Fruit fly (Drosophila melanogaster): ENCODE results near the gene Adhr.

DNA sequence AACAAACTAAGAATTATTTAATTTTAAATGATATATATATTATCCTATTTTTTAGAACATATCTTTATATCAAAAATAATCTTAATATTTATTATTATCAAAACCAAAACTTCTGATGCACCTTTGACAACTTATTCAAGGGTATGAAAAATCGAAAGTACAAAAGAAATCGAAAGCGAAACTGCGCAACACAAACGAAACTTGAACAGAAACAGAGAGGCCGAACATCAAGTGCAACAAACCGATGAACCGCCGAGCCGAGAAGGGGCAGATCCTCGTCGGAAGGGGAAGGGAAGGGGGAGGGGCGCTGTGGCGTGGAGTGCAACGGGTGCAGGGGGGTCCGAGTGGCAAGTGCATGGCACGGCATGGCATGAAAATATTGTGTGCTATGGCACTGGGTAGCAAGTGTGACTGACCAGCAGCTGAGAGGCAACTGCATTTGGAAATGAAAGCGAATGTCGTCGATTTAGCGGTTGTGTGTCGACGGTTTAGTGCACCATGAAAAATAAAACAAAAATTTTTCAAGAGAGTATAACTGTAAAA, 26.8 kb downstream of the Adhr start:
- TF ChIP-seq CG8478 (optimal IDR thresholded peaks at IDR 0.05) (no peak), CTCF (optimal IDR thresholded peaks at IDR 0.05) (no peak)

Data from S2 (cell line).